Worm (Caenorhabditis elegans) whole organism, L1 larva: ENCODE data around the gene ZK105.1.

Experiments used
- C16A3.4 ChIP-seq: fragments of 150-350 bp; optimal IDR thresholded peaks from 2 replicates; lab custom pipeline; 2014; ENCODE audit warnings: missing biosample characterization, missing genetic modification characterization
- C34B4.2 ChIP-seq: sonication (generic microtip); optimal IDR thresholded peaks from 2 replicates; lab custom pipeline; 2017; ENCODE audit warnings: mild to moderate bottlenecking, missing genetic modification characterization, missing compliant biosample characterization
- Y116A8C.19 ChIP-seq: sonication (generic microtip); optimal IDR thresholded peaks from 2 replicates; lab custom pipeline; 2016; ENCODE audit warnings: missing compliant biosample characterization, missing genetic modification characterization, borderline replicate concordance
- aha-1 ChIP-seq: fragments of 150-350 bp; optimal IDR thresholded peaks from 2 replicates; lab custom pipeline; 2014; ENCODE audit warnings: missing biosample characterization, missing genetic modification characterization
- ama-1 ChIP-seq: fragments of 150-350 bp; optimal IDR thresholded peaks from 2 replicates; lab custom pipeline; 2014
- blmp-1 ChIP-seq: fragments of 150-350 bp; optimal IDR thresholded peaks from 2 replicates; lab custom pipeline; 2014; ENCODE audit warnings: missing biosample characterization, missing genetic modification characterization
- ceh-63 ChIP-seq: fragments of 200-800 bp; sonication (Bioruptor generic); optimal IDR thresholded peaks from 2 replicates; lab custom pipeline; 2018; ENCODE audit warnings: mild to moderate bottlenecking, missing genetic modification characterization, missing compliant biosample characterization
- ceh-82 ChIP-seq, 3 experiments: fragments of 150-350 bp in 1 of 3; sonication (generic microtip) in 2 of 3; optimal IDR thresholded peaks; 2 replicates each; lab custom pipeline; 2014 to 2017; ENCODE audit warnings: missing biosample characterization in 3 of 3, missing genetic modification characterization in 3 of 3
- ces-1 ChIP-seq: fragments of 150-350 bp; optimal IDR thresholded peaks from 2 replicates; lab custom pipeline; 2014; ENCODE audit warnings: missing biosample characterization, missing genetic modification reagents, missing genetic modification characterization
- dpl-1 ChIP-seq, 3 experiments: fragments of 150-350 bp in 2 of 3; sonication (generic microtip) in 1 of 3; optimal IDR thresholded peaks; 2 replicates each; lab custom pipeline; 2014 to 2017; ENCODE audit warnings: missing biosample characterization in 3 of 3, missing genetic modification characterization in 3 of 3, missing genetic modification reagents in 3 of 3
- dsc-1 ChIP-seq: sonication (generic microtip); optimal IDR thresholded peaks from 2 replicates; lab custom pipeline; 2016; ENCODE audit warnings: mild to moderate bottlenecking, missing genetic modification characterization, missing compliant biosample characterization
- efl-1 ChIP-seq, 4 experiments: fragments of 150-350 bp; optimal IDR thresholded peaks in 3 of 4; peaks in 1 of 4; 1 replicate in 1 of 4; 2 replicates in 3 of 4; lab custom pipeline; 2014; ENCODE audit warnings: missing biosample characterization in 2 of 4, missing genetic modification characterization in 2 of 4, missing genetic modification reagents in 2 of 4
- efl-3 ChIP-seq: fragments of 200-800 bp; sonication (Bioruptor generic); optimal IDR thresholded peaks from 2 replicates; lab custom pipeline; 2018; ENCODE audit warnings: mild to moderate bottlenecking, missing genetic modification characterization, missing compliant biosample characterization
- elt-2 ChIP-seq: sonication (generic microtip); optimal IDR thresholded peaks from 2 replicates; lab custom pipeline; 2016; ENCODE audit warnings: missing genetic modification characterization, mild to moderate bottlenecking, inconsistent platforms, missing compliant biosample characterization, missing genetic modification reagents
- elt-3 ChIP-seq, 6 experiments: fragments of 150-350 bp in 1 of 6; sonication (generic microtip); optimal IDR thresholded peaks; 2 replicates each; lab custom pipeline; 2017 to 2018; ENCODE audit warnings: missing biosample characterization in 6 of 6, missing genetic modification characterization in 6 of 6, inconsistent platforms in 1 of 6
- ets-5 ChIP-seq: fragments of 200-800 bp; sonication (Bioruptor generic); IDR thresholded peaks from 2 replicates; pipeline ENCODE4 v1.3.6; 2022; ENCODE audit warnings: missing genetic modification characterization, missing compliant biosample characterization
- fkh-4 ChIP-seq: sonication (generic microtip); optimal IDR thresholded peaks from 2 replicates; lab custom pipeline; 2016; ENCODE audit warnings: missing compliant biosample characterization, missing genetic modification characterization, borderline replicate concordance
- fkh-8 ChIP-seq: sonication (generic microtip); optimal IDR thresholded peaks from 2 replicates; lab custom pipeline; 2016; ENCODE audit warnings: mild to moderate bottlenecking, missing genetic modification characterization, missing compliant biosample characterization
- grh-1 ChIP-seq: fragments of 200-800 bp; sonication (Bioruptor generic); IDR thresholded peaks from 2 replicates; pipeline ENCODE4 v1.3.6; 2022; ENCODE audit warnings: missing genetic modification reagents, missing genetic modification characterization, missing compliant biosample characterization
- hlh-17 ChIP-seq: fragments of 200-800 bp; sonication (Bioruptor generic); optimal IDR thresholded peaks from 2 replicates; lab custom pipeline; 2018; ENCODE audit warnings: missing genetic modification characterization, mild to moderate bottlenecking, missing compliant biosample characterization, moderate library complexity, borderline replicate concordance
- jun-1 ChIP-seq: fragments of 150-350 bp; optimal IDR thresholded peaks from 2 replicates; lab custom pipeline; 2014; ENCODE audit warnings: missing biosample characterization, missing genetic modification reagents, missing genetic modification characterization
- lin-13 ChIP-seq: fragments of 150-350 bp; optimal IDR thresholded peaks from 2 replicates; lab custom pipeline; 2014; ENCODE audit warnings: missing biosample characterization, missing genetic modification reagents, missing genetic modification characterization
- lin-39 ChIP-seq: fragments of 150-350 bp; optimal IDR thresholded peaks from 2 replicates; lab custom pipeline; 2014; ENCODE audit warnings: missing biosample characterization, missing genetic modification reagents, missing genetic modification characterization
- lir-3 ChIP-seq: sonication (generic microtip); optimal IDR thresholded peaks from 2 replicates; lab custom pipeline; 2016; ENCODE audit warnings: mild to moderate bottlenecking, missing genetic modification characterization, moderate library complexity, missing compliant biosample characterization; ENCODE audit not compliant: poor library complexity
- lsy-2 ChIP-seq, 2 experiments: fragments of 150-350 bp; optimal IDR thresholded peaks; 2 replicates each; lab custom pipeline; 2014; ENCODE audit warnings: missing biosample characterization in 2 of 2, missing genetic modification characterization in 2 of 2
- mef-2 ChIP-seq: fragments of 150-350 bp; optimal IDR thresholded peaks from 2 replicates; lab custom pipeline; 2014; ENCODE audit warnings: missing biosample characterization, missing genetic modification characterization
- mep-1 ChIP-seq: fragments of 150-350 bp; optimal IDR thresholded peaks from 2 replicates; lab custom pipeline; 2014; ENCODE audit warnings: missing biosample characterization, missing genetic modification characterization
- nhr-12 ChIP-seq: sonication (generic microtip); optimal IDR thresholded peaks from 2 replicates; lab custom pipeline; 2017; ENCODE audit warnings: missing biosample characterization, missing genetic modification characterization
- nhr-19 ChIP-seq: fragments of 200-800 bp; sonication (Bioruptor generic); conservative IDR thresholded peaks from 2 replicates; pipeline ENCODE4 v1.3.6; 2022; ENCODE audit warnings: missing genetic modification characterization, missing compliant biosample characterization
- nhr-20 ChIP-seq: sonication (generic microtip); optimal IDR thresholded peaks from 2 replicates; lab custom pipeline; 2016; ENCODE audit warnings: mild to moderate bottlenecking, missing genetic modification characterization, missing compliant biosample characterization
- nhr-47 ChIP-seq: sonication (generic microtip); optimal IDR thresholded peaks from 2 replicates; lab custom pipeline; 2016; ENCODE audit warnings: mild to moderate bottlenecking, missing genetic modification characterization, moderate library complexity, missing compliant biosample characterization
- nhr-71 ChIP-seq: sonication (generic microtip); optimal IDR thresholded peaks from 2 replicates; lab custom pipeline; 2016; ENCODE audit warnings: mild to moderate bottlenecking, missing genetic modification characterization, moderate library complexity, missing compliant biosample characterization
- nhr-76 ChIP-seq: sonication (generic microtip); optimal IDR thresholded peaks from 2 replicates; lab custom pipeline; 2017; ENCODE audit warnings: missing biosample characterization, missing genetic modification characterization
- nhr-77 ChIP-seq: fragments of 150-350 bp; optimal IDR thresholded peaks from 2 replicates; lab custom pipeline; 2014; ENCODE audit warnings: missing biosample characterization, missing genetic modification characterization
- nhr-85 ChIP-seq: sonication (generic microtip); peaks from one replicate; lab custom pipeline; 2016; ENCODE audit warnings: missing genetic modification characterization, inconsistent platforms, missing compliant biosample characterization
- nhr-90 ChIP-seq: sonication (generic microtip); optimal IDR thresholded peaks from 2 replicates; lab custom pipeline; 2016; ENCODE audit warnings: mild to moderate bottlenecking, missing genetic modification characterization, missing compliant biosample characterization; ENCODE audit not compliant: poor library complexity
- pag-3 ChIP-seq: sonication (generic microtip); optimal IDR thresholded peaks from 2 replicates; lab custom pipeline; 2017; ENCODE audit warnings: missing genetic modification characterization, mild to moderate bottlenecking, missing compliant biosample characterization, antibody characterized with exemption, borderline replicate concordance; ENCODE audit not compliant: insufficient read depth
- snpc-4 ChIP-seq: fragments of 150-350 bp; optimal IDR thresholded peaks from 2 replicates; lab custom pipeline; 2014; ENCODE audit warnings: missing biosample characterization, missing genetic modification characterization
- sox-4 ChIP-seq: sonication (generic microtip); optimal IDR thresholded peaks from 2 replicates; lab custom pipeline; 2016; ENCODE audit warnings: missing genetic modification characterization, missing compliant biosample characterization
- sptf-1 ChIP-seq: fragments of 150-350 bp; optimal IDR thresholded peaks from 2 replicates; lab custom pipeline; 2014; ENCODE audit warnings: missing biosample characterization, missing genetic modification characterization
- unc-62 ChIP-seq: fragments of 150-350 bp; optimal IDR thresholded peaks from 2 replicates; lab custom pipeline; 2014; ENCODE audit warnings: missing biosample characterization, missing genetic modification reagents, missing genetic modification characterization
- unc-86 ChIP-seq: sonication (generic microtip); optimal IDR thresholded peaks from 2 replicates; lab custom pipeline; 2016; ENCODE audit warnings: missing genetic modification characterization, missing compliant biosample characterization
- unc-98 ChIP-seq: fragments of 200-800 bp; sonication (Bioruptor generic); IDR thresholded peaks from 2 replicates; pipeline ENCODE4 v1.3.6; 2022; ENCODE audit warnings: missing genetic modification characterization, missing compliant biosample characterization
- vab-15 ChIP-seq: sonication (generic microtip); optimal IDR thresholded peaks from 2 replicates; lab custom pipeline; 2017; ENCODE audit warnings: missing genotype, mild to moderate bottlenecking, missing genetic modification characterization, missing compliant biosample characterization
- zip-4 ChIP-seq: fragments of 200-800 bp; sonication (Bioruptor generic); optimal IDR thresholded peaks from 2 replicates; lab custom pipeline; 2018; ENCODE audit warnings: mild to moderate bottlenecking, missing genetic modification characterization, moderate library complexity, missing compliant biosample characterization
- ztf-11 ChIP-seq, 2 experiments: sonication (generic microtip); optimal IDR thresholded peaks; 2 replicates each; lab custom pipeline; 2016 to 2017; ENCODE audit warnings: missing genetic modification characterization in 2 of 2, missing biosample characterization in 1 of 2, missing compliant biosample characterization in 1 of 2

The ZK105.1 gene

ce11 chrV:7681388-7681787 lies 32.4 kb upstream of the ZK105.1 start, which contains the start of gene cyp-33A1 (continued):
- TF ChIP-seq snpc-4 = no peak
- no peak for TF ChIP-seq nhr-47 (tag; lab: Kevin White, UChicago)
- no peak for TF ChIP-seq hlh-17 (GFP tag; lab: Kevin White, UChicago)
- TF ChIP-seq Y116A8C.19 (tag; lab: Kevin White, UChicago) = no peak
- TF ChIP-seq ets-5 = no peak
- TF ChIP-seq unc-62 (GFP tag; lab: Kevin White, UChicago) = no peak
- peak; percentile 16; the same call in 1 of the 2 replicates for TF ChIP-seq nhr-19 (GFP tag; lab: Robert Waterston, UW)
- no peak for TF ChIP-seq efl-3 (GFP tag; lab: Kevin White, UChicago)
- no peak for TF ChIP-seq vab-15 (tag; lab: Kevin White, UChicago)
- no peak for TF ChIP-seq ama-1 (lab: Kevin White, UChicago)
- TF ChIP-seq blmp-1 (tag; lab: Kevin White, UChicago) = peak; percentile 50
- TF ChIP-seq elt-2 (tag; lab: Kevin White, UChicago) = peak; percentile 8
- TF ChIP-seq nhr-76 (tag; lab: Kevin White, UChicago) = no peak
- peak; percentile 38 for TF ChIP-seq nhr-71
- no peak for TF ChIP-seq nhr-12 (tag; lab: Kevin White, UChicago)
- peak; percentile 75 for TF ChIP-seq nhr-20 (tag; lab: Kevin White, UChicago)
- TF ChIP-seq C16A3.4 (tag; lab: Kevin White, UChicago) = no peak
- no peak for TF ChIP-seq aha-1
- no peak for TF ChIP-seq grh-1 (GFP tag; lab: Robert Waterston, UW)
- TF ChIP-seq lir-3 (tag; lab: Kevin White, UChicago) = no peak
- no peak for TF ChIP-seq lsy-2 (tag; optimal IDR thresholded peaks at IDR 0.05; lab: Kevin White, UChicago)
- no peak for TF ChIP-seq fkh-8 (tag; lab: Kevin White, UChicago)
- TF ChIP-seq dpl-1 (GFP tag; optimal IDR thresholded peaks at IDR 0.05; lab: Kevin White, UChicago) = no peak
- no peak for TF ChIP-seq mep-1

ce11 chrV:7683907-7684655 lies 29.7 kb upstream of the ZK105.1 start, which contains the start of gene sre-11:
Gene sre-11, minus strand, starts transcription at chrV:7683957.
- TF ChIP-seq C34B4.2 (tag; lab: Kevin White, UChicago) (no peak), efl-1 (optimal IDR thresholded peaks at IDR 0.05; lab: Kevin White, UChicago) (no peak), efl-1 (GFP tag; optimal IDR thresholded peaks at IDR 0.05 in 1 of 2; lab: Kevin White, UChicago) (peak in 1 of 2 experiments; percentile 84)
- TF ChIP-seq, all 84 proteins: peak for 1

DNA sequence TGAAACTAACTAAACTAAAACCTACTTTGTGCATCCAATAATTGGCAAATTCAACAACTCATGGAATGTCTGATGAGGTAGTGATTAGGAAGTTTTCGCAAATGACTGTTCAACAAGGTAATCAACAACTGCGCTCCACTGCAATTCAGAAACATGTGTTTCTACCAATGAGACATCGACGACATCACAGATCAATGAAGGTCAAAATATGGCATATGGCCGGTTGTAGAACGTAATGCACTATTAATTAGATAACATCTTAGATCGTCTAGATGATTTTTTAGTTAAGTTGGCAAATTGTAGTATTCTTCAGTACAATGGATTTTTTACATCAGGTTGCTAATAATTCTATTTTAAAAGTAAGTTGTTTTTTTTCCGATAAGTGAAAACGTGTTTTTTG lies 27.6 kb upstream of the ZK105.1 start, which contains the start of the genes nhr-94 and nhr-152:
TSS of gene nhr-94 (minus strand) at position 147 of the 400 bp plus-strand sequence.
TSS of gene nhr-152 (plus strand) at position 162 of the 400 bp plus-strand sequence.
- TF ChIP-seq pag-3 (tag; lab: Kevin White, UChicago) = no peak
- TF ChIP-seq ces-1 = no peak
- TF ChIP-seq lin-13 (GFP tag; lab: Kevin White, UChicago) = no peak
- no peak for TF ChIP-seq ets-5
- TF ChIP-seq elt-3 (tag; optimal IDR thresholded peaks at IDR 0.05; lab: Kevin White, UChicago) = peak in 1 of 6 experiments; percentile 17
- no peak for TF ChIP-seq mef-2 (tag; lab: Kevin White, UChicago)
- TF ChIP-seq unc-98 (GFP tag; lab: Robert Waterston, UW) = no peak
- TF ChIP-seq ceh-63 (GFP tag; lab: Kevin White, UChicago) = no peak
- TF ChIP-seq sptf-1 (tag; lab: Kevin White, UChicago) = no peak
- no peak for TF ChIP-seq lir-3 (tag; lab: Kevin White, UChicago)
- TF ChIP-seq unc-86 (tag; lab: Kevin White, UChicago) = no peak
- no peak for TF ChIP-seq zip-4 (GFP tag; lab: Kevin White, UChicago)
- TF ChIP-seq jun-1 (tag; lab: Kevin White, UChicago) = no peak
- TF ChIP-seq nhr-85 (tag; lab: Kevin White, UChicago) = peak; percentile 96
- TF ChIP-seq nhr-12 (tag; lab: Kevin White, UChicago) = no peak
- TF ChIP-seq fkh-4 = no peak
- TF ChIP-seq sox-4 (tag; lab: Kevin White, UChicago) = no peak
- TF ChIP-seq lin-39 (tag; lab: Kevin White, UChicago) = no peak
- no peak for TF ChIP-seq nhr-90 (tag; lab: Kevin White, UChicago)
- TF ChIP-seq lsy-2 (tag; optimal IDR thresholded peaks at IDR 0.05; lab: Kevin White, UChicago) = peak in 1 of 2 experiments; percentile 35
- no peak for TF ChIP-seq ceh-82 (tag; optimal IDR thresholded peaks at IDR 0.05; lab: Kevin White, UChicago)
- no peak for TF ChIP-seq unc-62 (GFP tag; lab: Kevin White, UChicago)
- TF ChIP-seq dsc-1 (tag; lab: Kevin White, UChicago) = no peak
- no peak for TF ChIP-seq ztf-11 (tag; optimal IDR thresholded peaks at IDR 0.05; lab: Kevin White, UChicago)
- TF ChIP-seq snpc-4 = no peak
- TF ChIP-seq blmp-1 (tag; lab: Kevin White, UChicago) = peak; percentile 52
- TF ChIP-seq aha-1 = no peak
- no peak for TF ChIP-seq nhr-77 (tag; lab: Kevin White, UChicago)
